Worm (Caenorhabditis elegans): Measurements from ENCODE around the gene F13A2.1.

DNA sequence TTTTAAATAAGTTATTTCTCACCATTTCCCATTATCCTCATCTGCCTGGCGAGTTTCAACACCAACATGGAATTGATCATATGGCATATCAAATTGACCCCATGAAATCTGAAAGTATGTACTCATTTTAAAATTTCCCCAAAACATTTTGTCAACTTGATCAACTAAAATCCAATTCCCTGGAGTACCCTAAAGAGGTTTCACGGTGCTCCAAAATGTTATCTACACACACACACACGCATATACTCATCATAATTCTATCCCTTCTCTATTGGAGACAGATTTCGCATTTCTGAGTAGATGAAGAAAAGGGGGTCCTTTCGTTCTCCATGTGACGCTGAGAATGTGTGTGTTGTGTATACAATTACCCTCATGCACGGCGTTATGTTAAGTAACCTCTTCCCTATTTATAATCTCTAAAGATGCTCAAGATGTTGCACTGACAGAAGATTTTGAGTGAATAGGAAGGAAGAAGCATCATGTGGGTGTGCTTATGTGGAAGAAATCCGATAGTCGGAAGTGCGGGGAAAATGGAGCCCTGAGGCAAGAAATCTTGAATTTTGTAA, 26.1 kb downstream of the F13A2.1 start:
- TF ChIP-seq C17E4.6 (GFP tag; IDR thresholded peaks at IDR 0.05): no peak
- TF ChIP-seq unc-62 (GFP tag; optimal IDR thresholded peaks at IDR 0.05): no peak
- no peak for TF ChIP-seq rpc-1 (optimal IDR thresholded peaks at IDR 0.05)
- no peak for TF ChIP-seq rpc-1 (tag; optimal IDR thresholded peaks at IDR 0.05)
- no peak for TF ChIP-seq unc-130 (GFP tag; optimal IDR thresholded peaks at IDR 0.05)
- no peak for TF ChIP-seq F10E7.11 (tag; optimal IDR thresholded peaks at IDR 0.05)
- TF ChIP-seq egl-18 (GFP tag; IDR thresholded peaks at IDR 0.05): no peak
- no peak for TF ChIP-seq mes-4 (tag; optimal IDR thresholded peaks at IDR 0.05)
- no peak for TF ChIP-seq nfya-1 (tag; optimal IDR thresholded peaks at IDR 0.05; ENCODE audit: borderline replicate concordance, insufficient read depth)

All from whole organism, young adult.